Worm (Caenorhabditis elegans): ENCODE data around the gene Y68A4A.13.

DNA sequence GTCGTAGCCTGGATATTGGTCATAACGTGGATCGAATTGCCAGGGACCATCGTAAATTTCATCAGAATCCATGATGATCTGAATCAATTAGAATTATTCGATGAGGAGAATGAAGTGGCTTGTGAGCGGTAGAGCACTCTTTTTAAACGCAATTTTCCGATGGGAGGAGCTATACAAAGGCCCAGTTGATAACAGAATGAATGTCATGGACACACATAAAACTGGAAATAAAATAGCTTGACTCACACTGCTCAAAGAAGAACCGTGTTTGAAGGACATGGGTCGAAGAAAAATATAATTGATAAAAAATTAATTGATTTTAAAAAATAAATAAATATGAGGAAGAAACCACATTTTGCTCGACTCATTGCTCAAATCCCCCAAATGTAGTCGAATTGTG, at the start of gene Y68A4A.13:
- no peak for TF ChIP-seq hmg-4 (GFP tag; optimal IDR thresholded peaks at IDR 0.05)
- TF ChIP-seq tbx-37 (GFP tag; conservative IDR thresholded peaks at IDR 0.05): no peak
- TF ChIP-seq flt-1 (GFP tag; IDR thresholded peaks at IDR 0.05): no peak
- TF ChIP-seq ama-1 (optimal IDR thresholded peaks at IDR 0.05): no peak
- no peak for TF ChIP-seq tra-4 (tag; optimal IDR thresholded peaks at IDR 0.05)
- no peak for TF ChIP-seq ceh-13 (GFP tag; optimal IDR thresholded peaks at IDR 0.05)
- no peak for TF ChIP-seq aly-1 (tag; optimal IDR thresholded peaks at IDR 0.05)
- TF ChIP-seq tbx-11 (GFP tag; IDR thresholded peaks at IDR 0.05): no peak
- no peak for TF ChIP-seq hmbx-1 (tag; optimal IDR thresholded peaks at IDR 0.05)
- TF ChIP-seq pes-1 (GFP tag; IDR thresholded peaks at IDR 0.05): no peak

Data from whole organism, early embryonic.